Worm (Caenorhabditis elegans) whole organism, early embryonic: ENCODE measurements around the gene F46B6.6.

Source experiments
- F13C5.2 ChIP-seq: sonication (generic microtip); optimal IDR thresholded peaks from 2 replicates; lab custom pipeline; 2017; ENCODE audit warnings: mild to moderate bottlenecking, missing genetic modification characterization, inconsistent platforms, missing compliant biosample characterization
- ama-1 ChIP-seq: fragments of 150-350 bp; optimal IDR thresholded peaks from 2 replicates; lab custom pipeline; 2014
- tra-4 ChIP-seq: sonication (generic microtip); optimal IDR thresholded peaks from 2 replicates; lab custom pipeline; 2017; ENCODE audit warnings: missing genetic modification characterization, missing compliant biosample characterization

- no peak for TF ChIP-seq F13C5.2
- TF ChIP-seq tra-4 (tag; lab: Kevin White, UChicago) = no peak
- no peak for TF ChIP-seq ama-1
Observed at ce11 chrV:9821724-9822123, 35.1 kb upstream of the F46B6.6 start, which contains the start of gene str-193.
